Worm (Caenorhabditis elegans) whole organism, midembryonic: ENCODE results near the gene C33C12.1.
"Not testable (repeated sequence)": the region's sequence is repeated elsewhere in the genome, so short reads cannot be mapped to it uniquely, and the experiment has no call there.

Experiments
- T22C8.4 ChIP-seq: fragments of 200-800 bp; sonication (Bioruptor generic); IDR thresholded peaks from 2 replicates; pipeline ENCODE4 v1.3.6; 2022; ENCODE audit warnings: missing genetic modification characterization, missing compliant biosample characterization
- cog-1 ChIP-seq: sonication (generic microtip); optimal IDR thresholded peaks from 2 replicates; lab custom pipeline; 2016; ENCODE audit warnings: missing genetic modification characterization, missing compliant biosample characterization
- flt-1 ChIP-seq: fragments of 200-800 bp; sonication (Bioruptor generic); IDR thresholded peaks from 2 replicates; pipeline ENCODE4 v1.3.6; 2022; ENCODE audit warnings: missing genetic modification characterization, missing compliant biosample characterization
- klf-2 ChIP-seq: fragments of 200-800 bp; sonication (Bioruptor generic); conservative IDR thresholded peaks from 2 replicates; pipeline ENCODE4 v1.3.6; 2022; ENCODE audit warnings: missing genetic modification reagents, missing genetic modification characterization, missing compliant biosample characterization
- med-1 ChIP-seq: sonication (generic microtip); optimal IDR thresholded peaks from 2 replicates; lab custom pipeline; 2017; ENCODE audit warnings: missing genetic modification characterization, mild to moderate bottlenecking, missing compliant biosample characterization, antibody characterized with exemption, missing genetic modification reagents; ENCODE audit not compliant: insufficient read depth
- ref-1 ChIP-seq: fragments of 200-800 bp; sonication (Bioruptor generic); conservative IDR thresholded peaks from 2 replicates; pipeline ENCODE4 v1.3.6; 2022; ENCODE audit warnings: missing genetic modification reagents, missing genetic modification characterization, missing compliant biosample characterization
- tab-1 ChIP-seq: fragments of 200-800 bp; sonication (Bioruptor generic); IDR thresholded peaks from 2 replicates; pipeline ENCODE4 v1.3.6; 2022; ENCODE audit warnings: missing genetic modification characterization, missing compliant biosample characterization
- ztf-23 ChIP-seq: fragments of 200-800 bp; sonication (Bioruptor generic); IDR thresholded peaks from 2 replicates; pipeline ENCODE4 v1.3.6; 2022; ENCODE audit warnings: missing genetic modification reagents, missing genetic modification characterization, missing compliant biosample characterization
- ztf-29 ChIP-seq: fragments of 200-800 bp; sonication (Bioruptor generic); IDR thresholded peaks from 2 replicates; pipeline ENCODE4 v1.3.6; 2022; ENCODE audit warnings: missing genetic modification reagents, missing genetic modification characterization, missing compliant biosample characterization

- not testable (repeated sequence) for TF ChIP-seq tab-1 (GFP tag; lab: Robert Waterston, UW); klf-2 (GFP tag; lab: Robert Waterston, UW); ref-1 (GFP tag; lab: Robert Waterston, UW); med-1 (GFP tag; lab: Kevin White, UChicago); ztf-29 (GFP tag; lab: Robert Waterston, UW); flt-1; T22C8.4 (GFP tag; lab: Robert Waterston, UW); cog-1 (tag; lab: Kevin White, UChicago)
- TF ChIP-seq ztf-23, result 0 out of 2 replicates have a peak, but pooled peaks have one; percentile 31
Observed at ce11 chrII:2232429-2232828, 34.4 kb downstream of the C33C12.1 start, which contains the start of gene F54A3.6.
